1 worm cellular context compared by ENCODE assay signal in the genomic region with DNA sequence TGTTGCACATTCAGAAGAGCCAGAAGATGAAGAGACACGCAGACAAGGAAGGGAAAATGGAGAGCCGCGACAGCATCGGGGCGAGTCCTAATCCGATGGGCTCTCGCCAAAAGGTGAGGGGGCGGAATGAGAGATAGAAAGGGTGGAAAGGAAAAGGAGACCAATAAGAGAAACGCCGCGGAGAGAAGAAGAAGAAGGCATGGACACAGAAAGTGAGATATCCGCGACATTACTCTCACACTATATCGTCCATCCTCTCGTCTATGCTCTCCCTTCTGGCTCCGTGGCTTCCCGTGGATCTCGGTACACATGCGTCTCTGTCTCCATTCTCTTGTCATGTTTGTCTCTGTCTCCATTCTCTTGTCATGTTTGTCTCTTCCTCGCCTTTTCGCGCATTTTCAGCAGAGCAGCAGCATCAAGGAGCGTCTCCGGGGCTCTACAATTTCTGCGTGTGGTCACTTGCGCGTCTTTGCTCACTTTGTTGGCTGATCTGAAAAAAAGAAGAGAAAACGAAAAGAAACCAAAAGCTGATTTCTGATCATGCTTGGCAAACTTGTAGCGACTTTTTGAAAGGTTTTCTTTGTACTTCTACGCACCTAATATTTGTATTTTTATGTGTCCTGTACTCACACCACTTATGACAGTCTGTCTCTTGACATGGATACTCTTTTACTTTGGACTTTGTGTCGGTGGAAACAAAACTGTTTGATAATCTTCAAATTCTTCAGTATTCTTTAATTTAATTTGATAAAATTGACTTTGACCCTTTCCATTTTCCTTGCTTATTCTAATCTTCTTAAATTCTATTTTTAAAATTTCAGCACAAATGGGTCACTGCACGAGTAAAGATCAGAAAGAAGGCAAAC.
A peak's percentile ranks its signal among the peaks of the same experiment; 100 is the strongest.
TF ChIP-seq lines count a peak whose summit lies in the region.

A gene (plus strand): TSS at position 816 of the 866 bp plus-strand sequence.

TF ChIP-seq in whole organism, L1 larva, 84 proteins besides CTCF, POLR2A, EP300 and RAD21 (continued from another document):
- peak; percentile 86 for TF ChIP-seq tbx-2 (tag; optimal IDR thresholded peaks at IDR 0.05; lab: Kevin White, UChicago)
- no peak for TF ChIP-seq unc-62 (GFP tag; optimal IDR thresholded peaks at IDR 0.05; lab: Kevin White, UChicago)
- peak; percentile 88 for TF ChIP-seq fkh-8 (tag; optimal IDR thresholded peaks at IDR 0.05; lab: Kevin White, UChicago)
- TF ChIP-seq sptf-1 (tag; optimal IDR thresholded peaks at IDR 0.05; lab: Kevin White, UChicago): no peak
- no peak for TF ChIP-seq fkh-4 (tag; optimal IDR thresholded peaks at IDR 0.05; lab: Kevin White, UChicago; ENCODE audit: borderline replicate concordance)
- TF ChIP-seq unc-86 (tag; optimal IDR thresholded peaks at IDR 0.05; lab: Kevin White, UChicago): peak; percentile 84
- TF ChIP-seq ceh-63 (GFP tag; optimal IDR thresholded peaks at IDR 0.05; lab: Kevin White, UChicago): no peak
